Fruit fly (Drosophila melanogaster) whole organism, embryonic: Measurements from ENCODE around the gene CG14237.

ENCODE experiments used
- ATbp ChIP-seq: fragments of 200-800 bp; sonication (Bioruptor generic); optimal IDR thresholded peaks from 2 replicates; lab custom pipeline; 2017; ENCODE audit warnings: missing biosample characterization, mild to moderate bottlenecking, missing genetic modification characterization, missing genetic modification reagents
- Ada2b ChIP-seq: fragments of 200-800 bp; sonication (Bioruptor generic); IDR thresholded peaks from 2 replicates; pipeline ENCODE4 v1.3.6; 2022; ENCODE audit warnings: missing biosample characterization, missing genetic modification characterization
- Bgb ChIP-seq: fragments of 200-800 bp; sonication (Bioruptor generic); IDR thresholded peaks from 2 replicates; pipeline ENCODE4 v1.3.6; 2022; ENCODE audit warnings: missing biosample characterization, missing genetic modification characterization; ENCODE audit not compliant: partially characterized antibody
- Blimp-1 ChIP-seq: fragments of 200-800 bp; sonication (Bioruptor generic); optimal IDR thresholded peaks from 3 replicates; lab custom pipeline; 2018; ENCODE audit warnings: missing biosample characterization, missing genetic modification characterization, mild to moderate bottlenecking, moderate library complexity, missing genetic modification reagents
- CG10321 ChIP-seq: fragments of 200-800 bp; sonication (Bioruptor generic); IDR thresholded peaks from 2 replicates; pipeline ENCODE4 v1.3.6; 2022; ENCODE audit warnings: missing biosample characterization, missing genetic modification characterization
- CG10366 ChIP-seq: fragments of 200-800 bp; sonication (Bioruptor generic); IDR thresholded peaks from 2 replicates; pipeline ENCODE4 v1.3.6; 2022; ENCODE audit warnings: missing biosample characterization, missing genetic modification characterization
- CG10543 ChIP-seq: fragments of 200-800 bp; sonication (Bioruptor generic); optimal IDR thresholded peaks from 3 replicates; lab custom pipeline; 2017; ENCODE audit warnings: missing biosample characterization, mild to moderate bottlenecking, missing genetic modification characterization, moderate library complexity
- CG11504 ChIP-seq: fragments of 200-800 bp; sonication (Bioruptor generic); optimal IDR thresholded peaks from 3 replicates; lab custom pipeline; 2019; ENCODE audit warnings: missing biosample characterization, mild to moderate bottlenecking, missing genetic modification characterization, moderate library complexity
- CG12659 ChIP-seq: fragments of 200-800 bp; sonication (Bioruptor generic); optimal IDR thresholded peaks from 3 replicates; lab custom pipeline; 2017; ENCODE audit warnings: mild to moderate bottlenecking, missing biosample characterization, missing genetic modification reagents, missing genetic modification characterization
- CG17568 ChIP-seq: fragments of 200-800 bp; sonication (Bioruptor generic); optimal IDR thresholded peaks from 2 replicates; lab custom pipeline; 2018; ENCODE audit warnings: missing biosample characterization, mild to moderate bottlenecking, missing genetic modification characterization, moderate library complexity
- CG18011 ChIP-seq: fragments of 200-800 bp; sonication (Bioruptor generic); optimal IDR thresholded peaks from 2 replicates; lab custom pipeline; 2017; ENCODE audit warnings: missing biosample characterization, missing genetic modification characterization, mild to moderate bottlenecking, moderate library complexity, missing genotype
- CG6689 ChIP-seq: fragments of 200-800 bp; sonication (Bioruptor generic); IDR thresholded peaks from 2 replicates; pipeline ENCODE4 v1.3.6; 2022; ENCODE audit warnings: missing biosample characterization, missing genetic modification characterization
- CG6791 ChIP-seq: fragments of 200-800 bp; sonication (Bioruptor generic); IDR thresholded peaks from 3 replicates; pipeline ENCODE4 v1.3.6; 2022; ENCODE audit warnings: missing biosample characterization, missing genetic modification characterization; ENCODE audit not compliant: partially characterized antibody
- CG7839 ChIP-seq: fragments of 200-800 bp; sonication (Bioruptor generic); optimal IDR thresholded peaks from 3 replicates; lab custom pipeline; 2018; ENCODE audit warnings: missing biosample characterization, mild to moderate bottlenecking, missing genetic modification characterization, moderate library complexity
- CTCF ChIP-seq: fragments of 200-800 bp; sonication (Bioruptor generic); optimal IDR thresholded peaks from 2 replicates; lab custom pipeline; 2017; ENCODE audit warnings: missing biosample characterization, mild to moderate bottlenecking, missing genetic modification characterization, moderate library complexity
- CoRest ChIP-seq: fragments of 200-800 bp; sonication (Bioruptor generic); optimal IDR thresholded peaks from 3 replicates; lab custom pipeline; 2018; ENCODE audit warnings: missing biosample characterization, mild to moderate bottlenecking, missing genetic modification characterization, moderate library complexity
- CrebB ChIP-seq: fragments of 200-800 bp; sonication (Bioruptor generic); optimal IDR thresholded peaks from 3 replicates; lab custom pipeline; 2018; ENCODE audit warnings: missing biosample characterization, mild to moderate bottlenecking, missing genetic modification characterization
- Dek ChIP-seq: fragments of 200-800 bp; sonication (Bioruptor generic); optimal IDR thresholded peaks from 3 replicates; lab custom pipeline; 2019; ENCODE audit warnings: missing biosample characterization, mild to moderate bottlenecking, missing genetic modification characterization, moderate library complexity
- Drgx ChIP-seq: fragments of 200-800 bp; sonication (Bioruptor generic); IDR thresholded peaks from 2 replicates; pipeline ENCODE4 v1.3.6; 2022; ENCODE audit warnings: missing biosample characterization, missing genetic modification characterization
- Eip74EF ChIP-seq, 2 experiments: fragments of 200-800 bp in 1 of 2; fragments of >200 bp in 1 of 2; sonication (Bioruptor generic) in 1 of 2; optimal IDR thresholded peaks; 2 replicates each; lab custom pipeline; 2017 to 2019; ENCODE audit warnings: missing biosample characterization in 2 of 2, missing genetic modification characterization in 2 of 2, mild to moderate bottlenecking in 1 of 2, moderate library complexity in 1 of 2
- Hmr ChIP-seq: fragments of 200-800 bp; sonication (Bioruptor generic); optimal IDR thresholded peaks from 3 replicates; lab custom pipeline; 2017; ENCODE audit warnings: mild to moderate bottlenecking, missing biosample characterization, missing genetic modification reagents, missing genetic modification characterization
- Hr78 ChIP-seq, 2 experiments: fragments of 200-800 bp in 1 of 2; fragments of >200 bp in 1 of 2; sonication (Bioruptor generic) in 1 of 2; optimal IDR thresholded peaks; 2 replicates each; lab custom pipeline; 2017 to 2019; ENCODE audit warnings: missing biosample characterization in 2 of 2, missing genetic modification characterization in 2 of 2, mild to moderate bottlenecking in 1 of 2, moderate library complexity in 1 of 2
- Med ChIP-seq: fragments of 200-800 bp; sonication (Bioruptor generic); peaks from one replicate; lab custom pipeline; 2016; ENCODE audit warnings: missing biosample characterization, missing genetic modification characterization, mild to moderate bottlenecking, inconsistent platforms, moderate library complexity
- Pdp1 ChIP-seq, 2 experiments: fragments of 200-800 bp; sonication (Bioruptor generic); optimal IDR thresholded peaks; 3 replicates each; lab custom pipeline; 2016; ENCODE audit warnings: missing biosample characterization in 2 of 2, missing genetic modification characterization in 2 of 2, mild to moderate bottlenecking in 1 of 2, moderate library complexity in 1 of 2
- Sox100B ChIP-seq: fragments of 200-800 bp; sonication (Bioruptor generic); optimal IDR thresholded peaks from 3 replicates; lab custom pipeline; 2018; ENCODE audit warnings: missing biosample characterization, mild to moderate bottlenecking, missing genetic modification characterization
- chinmo ChIP-seq: fragments of 200-800 bp; sonication (Bioruptor generic); IDR thresholded peaks from 4 replicates; pipeline ENCODE4 v1.3.6; 2022; ENCODE audit warnings: missing biosample characterization, missing genetic modification characterization; ENCODE audit not compliant: partially characterized antibody
- ci ChIP-seq: fragments of 200-800 bp; sonication (Bioruptor generic); IDR thresholded peaks from 3 replicates; pipeline ENCODE4 v1.3.6; 2022; ENCODE audit warnings: missing biosample characterization, missing genetic modification characterization
- dmrt99B ChIP-seq: fragments of 200-800 bp; sonication (Bioruptor generic); optimal IDR thresholded peaks from 2 replicates; lab custom pipeline; 2018; ENCODE audit warnings: missing biosample characterization, mild to moderate bottlenecking, missing genetic modification characterization, moderate library complexity
- dpn ChIP-seq, 2 experiments: fragments of 200-800 bp; sonication (Bioruptor generic); optimal IDR thresholded peaks; 3 replicates each; lab custom pipeline; 2016; ENCODE audit warnings: missing biosample characterization in 2 of 2, missing genetic modification characterization in 2 of 2
- fd96Cb ChIP-seq: fragments of 200-800 bp; sonication (Bioruptor generic); optimal IDR thresholded peaks from 2 replicates; lab custom pipeline; 2018; ENCODE audit warnings: missing biosample characterization, mild to moderate bottlenecking, missing genetic modification characterization, moderate library complexity
- ftz-f1 ChIP-seq: fragments of 200-800 bp; sonication (Bioruptor generic); optimal IDR thresholded peaks from 2 replicates; lab custom pipeline; 2016; ENCODE audit warnings: missing biosample characterization, missing genetic modification characterization
- gem ChIP-seq: fragments of 200-800 bp; sonication (Bioruptor generic); optimal IDR thresholded peaks from 2 replicates; lab custom pipeline; 2019; ENCODE audit warnings: missing biosample characterization, mild to moderate bottlenecking, missing genetic modification characterization, moderate library complexity
- nerfin-1 ChIP-seq: fragments of 200-800 bp; sonication (Bioruptor generic); optimal IDR thresholded peaks from 3 replicates; lab custom pipeline; 2019; ENCODE audit warnings: missing biosample characterization, mild to moderate bottlenecking, missing genetic modification characterization, moderate library complexity
- row ChIP-seq: fragments of 200-800 bp; sonication (Bioruptor generic); IDR thresholded peaks from 3 replicates; pipeline ENCODE4 v1.3.6; 2022; ENCODE audit warnings: missing biosample characterization, missing genetic modification characterization
- sens ChIP-seq: fragments of 200-800 bp; sonication (Bioruptor generic); peaks from one replicate; lab custom pipeline; 2016; ENCODE audit warnings: missing biosample characterization, missing genetic modification characterization
- sqz ChIP-seq: fragments of 200-800 bp; sonication (Bioruptor generic); optimal IDR thresholded peaks from 3 replicates; lab custom pipeline; 2018; ENCODE audit warnings: missing biosample characterization, mild to moderate bottlenecking, missing genetic modification characterization
- tap ChIP-seq: fragments of 200-800 bp; optimal IDR thresholded peaks from 3 replicates; lab custom pipeline; 2019; ENCODE audit warnings: missing biosample characterization, mild to moderate bottlenecking, missing genetic modification characterization, moderate library complexity
- tgo ChIP-seq: fragments of 200-800 bp; sonication (Bioruptor generic); IDR thresholded peaks from 3 replicates; pipeline ENCODE4 v1.3.6; 2022; ENCODE audit warnings: missing biosample characterization, missing genetic modification characterization
- vvl ChIP-seq: fragments of 200-800 bp; sonication (Bioruptor generic); IDR thresholded peaks from 2 replicates; pipeline ENCODE4 v1.3.6; 2022; ENCODE audit warnings: missing biosample characterization, missing genetic modification characterization

CG14237 gene

dm6 chr3R:26462173-26462959 is 5.7 kb downstream of the CG14237 start (continued):
- TF ChIP-seq dpn (GFP tag; optimal IDR thresholded peaks at IDR 0.05; lab: Kevin White, UChicago) = peak in 1 of 2 experiments; percentile 22
- TF ChIP-seq CG12659 (GFP tag; lab: Kevin White, UChicago) = peak; percentile 42
- peak; percentile 40 for TF ChIP-seq Sox100B (GFP tag; lab: Kevin White, UChicago)
- TF ChIP-seq tgo (GFP tag; lab: Robert Waterston, UW) = peak; percentile 22; the same call in 2 of the 3 replicates
- TF ChIP-seq Hmr (GFP tag; lab: Kevin White, UChicago) = peak; percentile 30
- no peak for TF ChIP-seq sqz (GFP tag; lab: Kevin White, UChicago)
- no peak for TF ChIP-seq CTCF (GFP tag; lab: Kevin White, UChicago)
- no peak for TF ChIP-seq CoRest (tag; lab: Kevin White, UChicago)
- TF ChIP-seq fd96Cb = peak; percentile 32
- TF ChIP-seq CG17568 = no peak
- no peak for TF ChIP-seq nerfin-1 (tag; lab: Kevin White, UChicago)
- TF ChIP-seq CG6689 (GFP tag; lab: Robert Waterston, UW) = 0 out of 2 replicates have a peak, but pooled peaks have one; percentile 26
- no peak for TF ChIP-seq CrebB (tag; lab: Kevin White, UChicago)
- TF ChIP-seq Drgx (GFP tag; lab: Robert Waterston, UW) = peak; percentile 59
- TF ChIP-seq Blimp-1 (GFP tag; lab: Kevin White, UChicago) = peak; percentile 79
- TF ChIP-seq Dek (tag; lab: Kevin White, UChicago) = no peak
- TF ChIP-seq CG10543 = peak; percentile 26
- peak; percentile 67 for TF ChIP-seq CG11504 (tag; lab: Kevin White, UChicago)
- TF ChIP-seq tap (tag; lab: Kevin White, UChicago) = peak; percentile 9
- peak; percentile 55; the same call in 2 of the 3 replicates for TF ChIP-seq row
- no peak for TF ChIP-seq ATbp (GFP tag; lab: Kevin White, UChicago)
- peak; percentile 60; the same call in 1 of the 2 replicates for TF ChIP-seq vvl
- peak; percentile 45; the same call in 1 of the 3 replicates for TF ChIP-seq ci (GFP tag; lab: Robert Waterston, UW)
- peak; percentile 58 for TF ChIP-seq dmrt99B (tag; lab: Kevin White, UChicago)
- TF ChIP-seq Ada2b (GFP tag; lab: Robert Waterston, UW) = 0 out of 2 replicates have a peak, but pooled peaks have one; percentile 15
- TF ChIP-seq CG7839 (tag; lab: Kevin White, UChicago) = peak; percentile 33
- peak; percentile 62 for TF ChIP-seq gem (tag; lab: Kevin White, UChicago)
- TF ChIP-seq CG10321 = peak; percentile 5; the same call in 1 of the 2 replicates
- TF ChIP-seq Eip74EF (GFP tag; optimal IDR thresholded peaks at IDR 0.05; lab: Kevin White, UChicago) = peak in 1 of 2 experiments; percentile 4

dm6 chr3R:26463146-26463545 is 6.5 kb downstream of the CG14237 start:
- TF ChIP-seq vvl (peak; percentile 71), CG6791 (GFP tag; lab: Robert Waterston, UW) (no peak), CG18011 (no peak), Hr78 (GFP tag; optimal IDR thresholded peaks at IDR 0.05; lab: Kevin White, UChicago) (peak in 1 of 2 experiments; percentile 27), CG10366 (GFP tag; lab: Robert Waterston, UW) (no peak), Med (GFP tag; lab: Kevin White, UChicago) (peak; percentile 47), Bgb (GFP tag; lab: Robert Waterston, UW) (0 out of 2 replicates have a peak, but pooled peaks have one; percentile 10), sens (GFP tag; lab: Kevin White, UChicago) (peak; percentile 10), chinmo (0 out of 4 replicates have a peak, but pooled peaks have one; percentile 51), Pdp1 (GFP tag; optimal IDR thresholded peaks at IDR 0.05; lab: Kevin White, UChicago) (peak in 1 of 2 experiments; percentile 13), ftz-f1 (GFP tag; lab: Kevin White, UChicago) (peak; percentile 57)
